Fruit fly (Drosophila melanogaster): ENCODE data around the gene pelo.

DNA sequence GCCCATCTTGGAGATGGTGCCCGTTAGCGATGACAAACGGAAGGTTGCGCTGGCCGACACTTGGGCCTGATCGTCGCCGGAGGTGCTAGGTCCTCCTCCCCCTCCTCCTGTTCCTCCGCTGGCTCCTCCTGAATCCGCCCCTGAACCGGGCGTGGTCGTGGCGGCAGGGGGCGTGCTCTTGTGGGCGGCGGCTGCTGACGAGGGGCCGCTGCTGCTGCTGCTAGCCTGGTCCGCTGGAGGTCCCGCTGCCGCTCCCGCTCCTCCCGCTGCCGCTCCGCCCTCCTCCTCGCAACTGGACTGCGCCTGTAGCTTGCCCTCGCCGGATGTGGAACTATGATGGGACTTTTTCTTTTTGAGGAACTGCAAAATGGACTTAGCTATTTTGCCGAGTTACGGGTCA lies 3.0 kb upstream of the pelo start:
- TF ChIP-seq D1 (tag; optimal IDR thresholded peaks at IDR 0.05): no peak
- no peak for TF ChIP-seq CG9948 (tag; optimal IDR thresholded peaks at IDR 0.05)
- TF ChIP-seq CG34367 (tag; optimal IDR thresholded peaks at IDR 0.05): no peak
- TF ChIP-seq CG14655 (GFP tag; optimal IDR thresholded peaks at IDR 0.05): no peak
- TF ChIP-seq CG15710 (tag; optimal IDR thresholded peaks at IDR 0.05): no peak
- TF ChIP-seq EcR (GFP tag; optimal IDR thresholded peaks at IDR 0.05): no peak
- no peak for TF ChIP-seq gl (tag; optimal IDR thresholded peaks at IDR 0.05)
- no peak for TF ChIP-seq Snoo (tag; optimal IDR thresholded peaks at IDR 0.05)
- TF ChIP-seq Ets98B (GFP tag; IDR thresholded peaks at IDR 0.05): no peak
- TF ChIP-seq rn (GFP tag; IDR thresholded peaks at IDR 0.05): no peak
- TF ChIP-seq CG12605 (GFP tag; IDR thresholded peaks at IDR 0.05): no peak
- TF ChIP-seq fd96Ca (GFP tag; IDR thresholded peaks at IDR 0.05): no peak; the same call in 2 of the 3 replicates
